Fruit fly (Drosophila melanogaster) whole organism, pupa: ENCODE data around the gene CG32026.
A peak's percentile ranks its signal among the peaks of the same experiment; 100 is the strongest.

ENCODE experiments used
- CG10348 ChIP-seq: fragments of 200-800 bp; sonication (Bioruptor generic); IDR thresholded peaks from 2 replicates; pipeline ENCODE4 v1.3.6; 2022; ENCODE audit warnings: missing biosample characterization, missing genetic modification characterization
- CG12605 ChIP-seq: fragments of 200-800 bp; sonication (Bioruptor generic); IDR thresholded peaks from 2 replicates; pipeline ENCODE4 v1.3.6; 2022; ENCODE audit warnings: missing biosample characterization, missing genetic modification characterization
- CG13204 ChIP-seq: fragments of 200-800 bp; sonication (Bioruptor generic); optimal IDR thresholded peaks from 2 replicates; lab custom pipeline; 2018; ENCODE audit warnings: missing biosample characterization, mild to moderate bottlenecking, missing genetic modification characterization, moderate library complexity
- CG14655 ChIP-seq: fragments of 200-800 bp; sonication (Bioruptor generic); optimal IDR thresholded peaks from 3 replicates; lab custom pipeline; 2017; ENCODE audit warnings: mild to moderate bottlenecking, missing biosample characterization, missing genetic modification reagents, missing genetic modification characterization
- CG15710 ChIP-seq: fragments of 200-800 bp; sonication (Bioruptor generic); optimal IDR thresholded peaks from 2 replicates; lab custom pipeline; 2018; ENCODE audit warnings: missing biosample characterization, mild to moderate bottlenecking, missing genetic modification characterization, moderate library complexity
- CG17806 ChIP-seq: fragments of 200-800 bp; sonication (Bioruptor generic); optimal IDR thresholded peaks from 2 replicates; lab custom pipeline; 2018; ENCODE audit warnings: missing biosample characterization, mild to moderate bottlenecking, missing genetic modification characterization, moderate library complexity
- CG32121 ChIP-seq: fragments of 200-800 bp; sonication (Bioruptor generic); IDR thresholded peaks from 2 replicates; pipeline ENCODE4 v1.3.6; 2022; ENCODE audit warnings: missing biosample characterization, missing genetic modification characterization
- CG34367 ChIP-seq: fragments of 200-800 bp; sonication (Bioruptor generic); optimal IDR thresholded peaks from 2 replicates; lab custom pipeline; 2018; ENCODE audit warnings: missing biosample characterization, mild to moderate bottlenecking, missing genetic modification characterization
- CG4496 ChIP-seq: fragments of 200-800 bp; sonication (Bioruptor generic); IDR thresholded peaks from 3 replicates; pipeline ENCODE4 v1.3.6; 2022; ENCODE audit warnings: missing biosample characterization, missing genetic modification characterization
- CG8159 ChIP-seq: fragments of 200-800 bp; sonication (Bioruptor generic); optimal IDR thresholded peaks from 3 replicates; lab custom pipeline; 2018; ENCODE audit warnings: missing biosample characterization, mild to moderate bottlenecking, missing genetic modification characterization, moderate library complexity
- CG8301 ChIP-seq: fragments of 200-800 bp; sonication (Bioruptor generic); optimal IDR thresholded peaks from 2 replicates; lab custom pipeline; 2018; ENCODE audit warnings: missing biosample characterization, mild to moderate bottlenecking, missing genetic modification characterization
- CG9948 ChIP-seq: fragments of 200-800 bp; sonication (Bioruptor generic); optimal IDR thresholded peaks from 2 replicates; lab custom pipeline; 2018; ENCODE audit warnings: missing biosample characterization, mild to moderate bottlenecking, missing genetic modification characterization, moderate library complexity
- D1 ChIP-seq: fragments of 200-800 bp; sonication (Bioruptor generic); optimal IDR thresholded peaks from 2 replicates; lab custom pipeline; 2018; ENCODE audit warnings: missing biosample characterization, mild to moderate bottlenecking, missing genetic modification characterization, moderate library complexity
- EcR ChIP-seq: fragments of 200-800 bp; sonication (Bioruptor generic); optimal IDR thresholded peaks from 3 replicates; lab custom pipeline; 2019; ENCODE audit warnings: missing biosample characterization, missing genetic modification characterization, mild to moderate bottlenecking, moderate library complexity, missing genetic modification reagents
- Ets98B ChIP-seq: fragments of 200-800 bp; sonication (Bioruptor generic); IDR thresholded peaks from 2 replicates; pipeline ENCODE4 v1.3.6; 2022; ENCODE audit warnings: missing biosample characterization, missing genetic modification characterization
- Pif1A ChIP-seq: fragments of 200-800 bp; sonication (Bioruptor generic); optimal IDR thresholded peaks from 3 replicates; lab custom pipeline; 2016; ENCODE audit warnings: missing biosample characterization, missing genetic modification characterization
- Pif1B ChIP-seq: fragments of 200-800 bp; sonication (Bioruptor generic); optimal IDR thresholded peaks from 3 replicates; lab custom pipeline; 2016; ENCODE audit warnings: missing biosample characterization, missing genetic modification characterization
- Snoo ChIP-seq: fragments of 200-800 bp; sonication (Bioruptor generic); optimal IDR thresholded peaks from 3 replicates; lab custom pipeline; 2017; ENCODE audit warnings: missing biosample characterization, mild to moderate bottlenecking, missing genetic modification characterization, inconsistent platforms
- fd96Ca ChIP-seq: fragments of 200-800 bp; sonication (Bioruptor generic); IDR thresholded peaks from 3 replicates; pipeline ENCODE4 v1.3.6; 2022; ENCODE audit warnings: missing biosample characterization, missing genetic modification characterization
- gl ChIP-seq: fragments of 200-800 bp; sonication (Bioruptor generic); optimal IDR thresholded peaks from 2 replicates; lab custom pipeline; 2018; ENCODE audit warnings: missing biosample characterization, mild to moderate bottlenecking, missing genetic modification characterization
- rn ChIP-seq: fragments of 200-800 bp; sonication (Bioruptor generic); IDR thresholded peaks from 2 replicates; pipeline ENCODE4 v1.3.6; 2022; ENCODE audit warnings: missing biosample characterization, missing genetic modification characterization

CG32026 gene

dm6 chr3L:8869326-8869725, 33.1 kb downstream of the CG32026 start:
- TF ChIP-seq CG14655 (GFP tag; lab: Kevin White, UChicago) (no peak), Pif1B (GFP tag; lab: Kevin White, UChicago) (no peak), rn (GFP tag; lab: Robert Waterston, UW) (no peak), Snoo (no peak), Ets98B (GFP tag; lab: Robert Waterston, UW) (no peak), EcR (no peak), CG32121 (GFP tag; lab: Robert Waterston, UW) (no peak)

- TF ChIP-seq fd96Ca (GFP tag; lab: Robert Waterston, UW) (peak; percentile 87; the same call in 2 of the 3 replicates), CG9948 (tag; lab: Kevin White, UChicago) (peak; percentile 78), gl (tag; lab: Kevin White, UChicago) (peak; percentile 15), CG13204 (GFP tag; lab: Kevin White, UChicago) (no peak), CG15710 (peak; percentile 56), Pif1A (GFP tag; lab: Kevin White, UChicago) (peak; percentile 77), CG12605 (peak; percentile 86), D1 (tag; lab: Kevin White, UChicago) (peak; percentile 25), CG10348 (no peak), CG8159 (peak; percentile 77), Ets98B (GFP tag; lab: Robert Waterston, UW) (peak; percentile 92), CG4496 (peak; percentile 93), CG14655 (GFP tag; lab: Kevin White, UChicago) (peak; percentile 91), Pif1B (GFP tag; lab: Kevin White, UChicago) (peak; percentile 69), CG17806 (tag; lab: Kevin White, UChicago) (peak; percentile 81), Snoo (peak; percentile 28), rn (GFP tag; lab: Robert Waterston, UW) (peak; percentile 76), CG34367 (peak; percentile 54), EcR (no peak), CG8301 (tag; lab: Kevin White, UChicago) (peak; percentile 86), CG32121 (GFP tag; lab: Robert Waterston, UW) (peak; percentile 94)
- TF ChIP-seq, all 21 proteins: peak for 18
These were observed 34.3 kb downstream of the CG32026 start for dm6 chr3L:8870547-8870946.

- TF ChIP-seq EcR (no peak), Snoo (no peak), D1 (tag; lab: Kevin White, UChicago) (no peak), gl (tag; lab: Kevin White, UChicago) (no peak), CG8159 (no peak), CG17806 (tag; lab: Kevin White, UChicago) (no peak), rn (GFP tag; lab: Robert Waterston, UW) (no peak), CG14655 (GFP tag; lab: Kevin White, UChicago) (no peak), CG34367 (no peak), CG12605 (no peak), CG15710 (no peak), CG10348 (no peak)
These were observed 34.8 kb downstream of the CG32026 start for dm6 chr3L:8871017-8871416.

- TF ChIP-seq CG13204 (GFP tag; lab: Kevin White, UChicago) (no peak), CG32121 (GFP tag; lab: Robert Waterston, UW) (no peak), CG14655 (GFP tag; lab: Kevin White, UChicago) (no peak), D1 (tag; lab: Kevin White, UChicago) (no peak), CG34367 (no peak), CG15710 (no peak), fd96Ca (GFP tag; lab: Robert Waterston, UW) (no peak), CG12605 (no peak), Pif1A (GFP tag; lab: Kevin White, UChicago) (no peak), Snoo (no peak), Pif1B (GFP tag; lab: Kevin White, UChicago) (no peak), CG8301 (tag; lab: Kevin White, UChicago) (no peak), gl (tag; lab: Kevin White, UChicago) (no peak), CG10348 (no peak), CG9948 (tag; lab: Kevin White, UChicago) (no peak), EcR (no peak), CG8159 (no peak), CG4496 (no peak), CG17806 (tag; lab: Kevin White, UChicago) (no peak), Ets98B (GFP tag; lab: Robert Waterston, UW) (no peak)
These were observed 36.8 kb downstream of the CG32026 start for dm6 chr3L:8873053-8873452.

- TF ChIP-seq gl (tag; lab: Kevin White, UChicago) = no peak
- TF ChIP-seq Pif1B (GFP tag; lab: Kevin White, UChicago) = no peak
- TF ChIP-seq CG4496 = no peak
- TF ChIP-seq CG12605 = no peak
- TF ChIP-seq Snoo = no peak
- no peak for TF ChIP-seq CG14655 (GFP tag; lab: Kevin White, UChicago)
- no peak for TF ChIP-seq CG13204 (GFP tag; lab: Kevin White, UChicago)
These were observed 42.1 kb downstream of the CG32026 start for dm6 chr3L:8878388-8878787.

dm6 chr3L:8879465-8879864, 43.2 kb downstream of the CG32026 start:
- TF ChIP-seq CG10348 = no peak
- no peak for TF ChIP-seq D1 (tag; lab: Kevin White, UChicago)
- no peak for TF ChIP-seq Snoo
- TF ChIP-seq CG8159 = no peak
- 0 out of 2 replicates have a peak, but pooled peaks have one; percentile 9 for TF ChIP-seq CG32121 (GFP tag; lab: Robert Waterston, UW)
